Worm (Caenorhabditis elegans) whole organism, late embryonic: ENCODE results near the gene sre-20.

Experiments
- ama-1 ChIP-seq: fragments of 150-350 bp; optimal IDR thresholded peaks from 2 replicates; lab custom pipeline; 2014
- dve-1 ChIP-seq: sonication (generic microtip); optimal IDR thresholded peaks from 2 replicates; lab custom pipeline; 2017; ENCODE audit warnings: antibody characterized with exemption, mild to moderate bottlenecking, missing genetic modification characterization, missing compliant biosample characterization
- fkh-10 ChIP-seq: fragments of 150-350 bp; optimal IDR thresholded peaks from 2 replicates; lab custom pipeline; 2014; ENCODE audit warnings: missing biosample characterization, missing genetic modification reagents, missing genetic modification characterization
- hlh-15 ChIP-seq: sonication (generic microtip); optimal IDR thresholded peaks from 2 replicates; lab custom pipeline; 2016; ENCODE audit warnings: missing genetic modification characterization, missing compliant biosample characterization
- sox-4 ChIP-seq: sonication (generic microtip); optimal IDR thresholded peaks from 2 replicates; lab custom pipeline; 2017; ENCODE audit warnings: mild to moderate bottlenecking, missing genetic modification characterization, inconsistent platforms, missing compliant biosample characterization
- ttx-3 ChIP-seq: sonication (generic microtip); optimal IDR thresholded peaks from 2 replicates; lab custom pipeline; 2016; ENCODE audit warnings: missing genetic modification reagents, missing genetic modification characterization, missing compliant biosample characterization

ce11 chrV:12815386-12815785, 30.6 kb upstream of the sre-20 start:
- TF ChIP-seq dve-1 (tag; lab: Kevin White, UChicago), result no peak
- no peak for TF ChIP-seq sox-4 (tag; lab: Kevin White, UChicago)
- TF ChIP-seq fkh-10, result no peak
- no peak for TF ChIP-seq ama-1 (lab: Kevin White, UChicago)
- TF ChIP-seq ttx-3 (tag; lab: Kevin White, UChicago), result no peak
- no peak for TF ChIP-seq hlh-15 (tag; lab: Kevin White, UChicago)
